Worm (Caenorhabditis elegans): Measurements from ENCODE around the gene K06H7.1.

DNA sequence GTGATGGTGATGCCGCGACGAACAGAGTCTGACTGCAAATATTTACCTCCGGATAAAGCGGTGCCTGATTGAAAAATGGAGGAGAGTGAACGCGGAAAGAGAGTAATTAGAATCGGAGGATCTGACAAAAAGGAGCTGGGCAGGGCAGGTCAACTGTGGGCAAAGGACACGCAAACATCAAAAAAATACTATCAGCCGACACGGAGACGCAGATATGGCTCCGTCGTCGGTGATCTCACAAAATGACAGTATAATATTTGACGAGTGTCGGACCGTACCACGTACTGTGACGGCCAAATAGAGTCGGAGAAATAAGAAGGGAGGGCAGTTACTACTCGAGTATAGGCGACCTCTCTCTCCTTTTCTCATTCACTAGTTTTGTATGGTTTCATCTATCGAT, 33.4 kb downstream of the K06H7.1 start:
- no peak for TF ChIP-seq W03F9.2 (tag; optimal IDR thresholded peaks at IDR 0.05)
- TF ChIP-seq him-1 (tag; optimal IDR thresholded peaks at IDR 0.05): no peak
- TF ChIP-seq dao-5 (tag; optimal IDR thresholded peaks at IDR 0.05): no peak
